Fruit fly (Drosophila melanogaster) whole organism, prepupa: Measurements from ENCODE around the gene Ssl2.

Experiments used
- CG3032 ChIP-seq: fragments of 200-800 bp; optimal IDR thresholded peaks from 2 replicates; lab custom pipeline; 2019; ENCODE audit warnings: missing biosample characterization, mild to moderate bottlenecking, missing genetic modification characterization, moderate library complexity
- CG32006 ChIP-seq: fragments of 200-800 bp; sonication (Bioruptor generic); optimal IDR thresholded peaks from 3 replicates; lab custom pipeline; 2017; ENCODE audit warnings: missing biosample characterization, mild to moderate bottlenecking, missing genetic modification characterization
- CG7368 ChIP-seq: fragments of 200-800 bp; sonication (Bioruptor generic); optimal IDR thresholded peaks from 3 replicates; lab custom pipeline; 2016; ENCODE audit warnings: missing biosample characterization, missing genetic modification characterization
- Hr38 ChIP-seq: sonication (Bioruptor generic); optimal IDR thresholded peaks from 2 replicates; lab custom pipeline; 2016; ENCODE audit warnings: missing biosample characterization, missing genetic modification characterization
- Hr39 ChIP-seq: fragments of 200-800 bp; sonication (Bioruptor generic); optimal IDR thresholded peaks from 2 replicates; lab custom pipeline; 2016; ENCODE audit warnings: missing biosample characterization, missing genetic modification characterization
- cyc ChIP-seq: fragments of 200-800 bp; sonication (Bioruptor generic); optimal IDR thresholded peaks from 3 replicates; lab custom pipeline; 2016; ENCODE audit warnings: missing biosample characterization, missing genetic modification characterization

dm6 chr3R:29082034-29082433 lies 49.6 kb upstream of the Ssl2 start:
- TF ChIP-seq CG3032 (tag; lab: Kevin White, UChicago) (no peak), CG32006 (GFP tag; lab: Kevin White, UChicago) (no peak), CG7368 (GFP tag; lab: Kevin White, UChicago) (no peak), Hr38 (GFP tag; lab: Kevin White, UChicago) (no peak), cyc (GFP tag; lab: Kevin White, UChicago) (no peak), Hr39 (GFP tag; lab: Kevin White, UChicago) (no peak)
